Worm (Caenorhabditis elegans) whole organism, L3 larva: ENCODE data around the gene riok-3.
A peak's percentile ranks its signal among the peaks of the same experiment; 100 is the strongest.

Source experiments
- R02D3.7 ChIP-seq: fragments of 150-350 bp; optimal IDR thresholded peaks from 2 replicates; lab custom pipeline; 2014; ENCODE audit warnings: missing biosample characterization, missing genetic modification characterization
- ZK546.5 ChIP-seq: sonication (generic microtip); optimal IDR thresholded peaks from 2 replicates; lab custom pipeline; 2017; ENCODE audit warnings: missing biosample characterization, missing genetic modification characterization
- ama-1 ChIP-seq: fragments of 150-350 bp; optimal IDR thresholded peaks from 2 replicates; lab custom pipeline; 2018
- ceh-16 ChIP-seq: sonication (generic microtip); optimal IDR thresholded peaks from 2 replicates; lab custom pipeline; 2017; ENCODE audit warnings: missing biosample characterization, missing genetic modification characterization
- ceh-82 ChIP-seq: fragments of 150-350 bp; optimal IDR thresholded peaks from 2 replicates; lab custom pipeline; 2014; ENCODE audit warnings: missing biosample characterization, missing genetic modification characterization
- daf-12 ChIP-seq: fragments of 150-350 bp; optimal IDR thresholded peaks from 2 replicates; lab custom pipeline; 2014; ENCODE audit warnings: missing biosample characterization, missing genetic modification reagents, missing genetic modification characterization
- egl-5 ChIP-seq: fragments of 150-350 bp; optimal IDR thresholded peaks from 2 replicates; lab custom pipeline; 2017; ENCODE audit warnings: missing biosample characterization, missing genetic modification reagents, missing genetic modification characterization, inconsistent platforms
- elt-2 ChIP-seq: sonication (generic microtip); optimal IDR thresholded peaks from 2 replicates; lab custom pipeline; 2016; ENCODE audit warnings: missing genetic modification reagents, mild to moderate bottlenecking, missing genetic modification characterization, missing compliant biosample characterization
- elt-3 ChIP-seq, 3 experiments: fragments of 150-350 bp in 1 of 3; sonication (generic microtip) in 2 of 3; optimal IDR thresholded peaks; 2 replicates in 2 of 3; 4 replicates in 1 of 3; lab custom pipeline; 2014 to 2017; ENCODE audit warnings: missing biosample characterization in 3 of 3, missing genetic modification characterization in 3 of 3
- eor-1 ChIP-seq, 2 experiments: fragments of 150-350 bp; optimal IDR thresholded peaks; 2 replicates each; lab custom pipeline; 2014 to 2018; ENCODE audit warnings: missing biosample characterization in 2 of 2, missing genetic modification characterization in 2 of 2
- fkh-10 ChIP-seq: sonication (generic microtip); optimal IDR thresholded peaks from 2 replicates; lab custom pipeline; 2017; ENCODE audit warnings: missing biosample characterization, missing genetic modification reagents, missing genetic modification characterization
- fkh-2 ChIP-seq: fragments of 150-350 bp; optimal IDR thresholded peaks from 2 replicates; lab custom pipeline; 2014; ENCODE audit warnings: missing biosample characterization, missing genetic modification reagents, missing genetic modification characterization
- fos-1 ChIP-seq: fragments of 150-350 bp; optimal IDR thresholded peaks from 2 replicates; lab custom pipeline; 2014; ENCODE audit warnings: missing biosample characterization, missing genetic modification characterization
- jun-1 ChIP-seq: fragments of 150-350 bp; optimal IDR thresholded peaks from 2 replicates; lab custom pipeline; 2014; ENCODE audit warnings: missing biosample characterization, missing genetic modification reagents, missing genetic modification characterization
- lin-15B ChIP-seq: fragments of 150-350 bp; optimal IDR thresholded peaks from 2 replicates; lab custom pipeline; 2014; ENCODE audit warnings: missing biosample characterization, missing genetic modification characterization
- lin-39 ChIP-seq: fragments of 150-350 bp; optimal IDR thresholded peaks from 2 replicates; lab custom pipeline; 2018; ENCODE audit warnings: missing biosample characterization, missing genetic modification reagents, missing genetic modification characterization
- mdl-1 ChIP-seq: fragments of 150-350 bp; optimal IDR thresholded peaks from 2 replicates; lab custom pipeline; 2014; ENCODE audit warnings: missing biosample characterization, missing genetic modification characterization
- mml-1 ChIP-seq: fragments of 150-350 bp; sonication (generic microtip); optimal IDR thresholded peaks from 3 replicates; lab custom pipeline; 2014; ENCODE audit warnings: missing biosample characterization, missing genetic modification characterization
- nfya-1 ChIP-seq: sonication (generic microtip); optimal IDR thresholded peaks from 2 replicates; lab custom pipeline; 2017; ENCODE audit warnings: missing genetic modification characterization, mild to moderate bottlenecking, missing compliant biosample characterization, antibody characterized with exemption, moderate library complexity; ENCODE audit not compliant: insufficient read depth
- nhr-11 ChIP-seq: fragments of 150-350 bp; optimal IDR thresholded peaks from 2 replicates; lab custom pipeline; 2014; ENCODE audit warnings: missing biosample characterization, missing genetic modification characterization
- nhr-23 ChIP-seq: fragments of 150-350 bp; optimal IDR thresholded peaks from 2 replicates; lab custom pipeline; 2014; ENCODE audit warnings: missing biosample characterization, missing genetic modification reagents, missing genetic modification characterization
- nhr-28 ChIP-seq: fragments of 150-350 bp; optimal IDR thresholded peaks from 2 replicates; lab custom pipeline; 2014; ENCODE audit warnings: missing biosample characterization, missing genetic modification characterization
- nhr-43 ChIP-seq: sonication (generic microtip); optimal IDR thresholded peaks from 2 replicates; lab custom pipeline; 2016; ENCODE audit warnings: mild to moderate bottlenecking, missing genetic modification characterization, missing compliant biosample characterization; ENCODE audit not compliant: poor library complexity, severe bottlenecking
- nhr-67 ChIP-seq: fragments of 150-350 bp; optimal IDR thresholded peaks from 2 replicates; lab custom pipeline; 2014; ENCODE audit warnings: missing biosample characterization, missing genetic modification characterization
- nhr-76 ChIP-seq: fragments of 150-350 bp; sonication (generic microtip); optimal IDR thresholded peaks from 5 replicates; lab custom pipeline; 2014; ENCODE audit warnings: missing biosample characterization, missing genetic modification characterization
- nhr-77 ChIP-seq: fragments of 150-350 bp; optimal IDR thresholded peaks from 2 replicates; lab custom pipeline; 2014; ENCODE audit warnings: missing biosample characterization, missing genetic modification characterization
- pha-4 ChIP-seq: fragments of 150-350 bp; optimal IDR thresholded peaks from 2 replicates; lab custom pipeline; 2014; ENCODE audit warnings: missing biosample characterization, missing genetic modification reagents, missing genetic modification characterization
- sea-2 ChIP-seq: fragments of 150-350 bp; sonication (generic microtip); optimal IDR thresholded peaks from 4 replicates; lab custom pipeline; 2014; ENCODE audit warnings: missing biosample characterization, missing genetic modification reagents, missing genetic modification characterization
- skn-1 ChIP-seq: fragments of 150-350 bp; optimal IDR thresholded peaks from 2 replicates; lab custom pipeline; 2014; ENCODE audit warnings: missing biosample characterization, missing genetic modification characterization
- snpc-4 ChIP-seq: fragments of 150-350 bp; optimal IDR thresholded peaks from 2 replicates; lab custom pipeline; 2014; ENCODE audit warnings: missing biosample characterization, missing genetic modification characterization
- tbx-2 ChIP-seq: sonication (generic microtip); optimal IDR thresholded peaks from 2 replicates; lab custom pipeline; 2016; ENCODE audit warnings: mild to moderate bottlenecking, missing genetic modification characterization, missing compliant biosample characterization
- unc-39 ChIP-seq: sonication (generic microtip); optimal IDR thresholded peaks from 4 replicates; lab custom pipeline; 2017; ENCODE audit warnings: missing biosample characterization, missing genetic modification characterization
- unc-62 ChIP-seq: fragments of 150-350 bp; sonication (generic microtip); optimal IDR thresholded peaks from 4 replicates; lab custom pipeline; 2014; ENCODE audit warnings: missing biosample characterization, missing genetic modification reagents, missing genetic modification characterization
- ztf-11 ChIP-seq: fragments of 150-350 bp; optimal IDR thresholded peaks from 2 replicates; lab custom pipeline; 2014; ENCODE audit warnings: missing biosample characterization, missing genetic modification characterization
- ztf-4 ChIP-seq: fragments of 150-350 bp; optimal IDR thresholded peaks from 2 replicates; lab custom pipeline; 2014; ENCODE audit warnings: missing biosample characterization, missing genetic modification characterization

The riok-3 gene

ce11 chrIII:9848603-9849002 is 43.8 kb upstream of the riok-3 start:
- TF ChIP-seq nfya-1 (tag; lab: Kevin White, UChicago) (no peak), mml-1 (tag; lab: Kevin White, UChicago) (no peak), fos-1 (no peak), elt-3 (tag; optimal IDR thresholded peaks at IDR 0.05; lab: Kevin White, UChicago) (no peak), fkh-2 (no peak), daf-12 (no peak), unc-62 (GFP tag; lab: Kevin White, UChicago) (no peak), nhr-77 (tag; lab: Kevin White, UChicago) (no peak), ceh-82 (tag; lab: Kevin White, UChicago) (no peak), nhr-23 (tag; lab: Kevin White, UChicago) (no peak), ztf-11 (tag; lab: Kevin White, UChicago) (no peak), fkh-10 (no peak), nhr-11 (tag; lab: Kevin White, UChicago) (no peak), nhr-28 (no peak), ama-1 (no peak), skn-1 (tag; lab: Kevin White, UChicago) (no peak), ztf-4 (tag; lab: Kevin White, UChicago) (no peak), unc-39 (tag; lab: Kevin White, UChicago) (no peak), ZK546.5 (tag; lab: Kevin White, UChicago) (no peak), R02D3.7 (tag; lab: Kevin White, UChicago) (no peak)

ce11 chrIII:9848083-9848482 is 43.3 kb upstream of the riok-3 start, which contains the start of gene mrpl-36:
Gene mrpl-36 (minus strand): TSS chrIII:9848116.
- TF ChIP-seq elt-3 (tag; optimal IDR thresholded peaks at IDR 0.05; lab: Kevin White, UChicago) (no peak), egl-5 (tag; lab: Kevin White, UChicago) (peak; percentile 20), lin-15B (tag; lab: Kevin White, UChicago) (peak; percentile 73), nfya-1 (tag; lab: Kevin White, UChicago) (peak; percentile 64), mdl-1 (tag; lab: Kevin White, UChicago) (no peak), fkh-2 (no peak), ztf-11 (tag; lab: Kevin White, UChicago) (no peak), nhr-43 (tag; lab: Kevin White, UChicago) (no peak), jun-1 (tag; lab: Kevin White, UChicago) (no peak), elt-2 (tag; lab: Kevin White, UChicago) (peak; percentile 0), snpc-4 (tag; lab: Kevin White, UChicago) (peak; percentile 5), skn-1 (tag; lab: Kevin White, UChicago) (no peak), lin-39 (tag; lab: Kevin White, UChicago) (peak; percentile 10), pha-4 (peak; percentile 55), unc-62 (GFP tag; lab: Kevin White, UChicago) (no peak)

ce11 chrIII:9846093-9846492 is 41.3 kb upstream of the riok-3 start, which contains the start of gene K11H3.2:
Gene K11H3.2 (plus strand): TSS chrIII:9846393.
- TF ChIP-seq pha-4 (no peak), mdl-1 (tag; lab: Kevin White, UChicago) (no peak), R02D3.7 (tag; lab: Kevin White, UChicago) (no peak), nhr-76 (no peak), eor-1 (tag; optimal IDR thresholded peaks at IDR 0.05; lab: Kevin White, UChicago) (no peak), ama-1 (no peak), ceh-16 (no peak)

ce11 chrIII:9843715-9844114 is 38.9 kb upstream of the riok-3 start, which contains the start of gene K11H3.5:
Gene K11H3.5 (plus strand): TSS chrIII:9843768.
- TF ChIP-seq nhr-28 (no peak), tbx-2 (tag; lab: Kevin White, UChicago) (no peak), elt-3 (tag; optimal IDR thresholded peaks at IDR 0.05; lab: Kevin White, UChicago) (no peak), ceh-16 (no peak), jun-1 (tag; lab: Kevin White, UChicago) (no peak), snpc-4 (tag; lab: Kevin White, UChicago) (no peak), sea-2 (GFP tag; lab: Kevin White, UChicago) (no peak), ZK546.5 (tag; lab: Kevin White, UChicago) (no peak), nhr-67 (tag; lab: Kevin White, UChicago) (no peak)
